Worm (Caenorhabditis elegans) whole organism, late embryonic: Measurements from ENCODE around the gene F18F11.4.

ENCODE experiments used
- F13H6.1 ChIP-seq: sonication (generic microtip); optimal IDR thresholded peaks from 2 replicates; lab custom pipeline; 2016; ENCODE audit warnings: missing genetic modification characterization, missing compliant biosample characterization
- ama-1 ChIP-seq: fragments of 150-350 bp; optimal IDR thresholded peaks from 2 replicates; lab custom pipeline; 2014
- hlh-15 ChIP-seq: sonication (generic microtip); optimal IDR thresholded peaks from 2 replicates; lab custom pipeline; 2016; ENCODE audit warnings: missing genetic modification characterization, missing compliant biosample characterization
- lim-6 ChIP-seq: sonication (generic microtip); optimal IDR thresholded peaks from 2 replicates; lab custom pipeline; 2016; ENCODE audit warnings: missing genetic modification characterization, missing compliant biosample characterization
- pha-4 ChIP-seq: fragments of 150-350 bp; optimal IDR thresholded peaks from 2 replicates; lab custom pipeline; 2018; ENCODE audit warnings: missing biosample characterization, missing genetic modification reagents, missing genetic modification characterization

- TF ChIP-seq F13H6.1 (no peak), lim-6 (tag; lab: Kevin White, UChicago) (no peak), hlh-15 (tag; lab: Kevin White, UChicago) (no peak), pha-4 (no peak), ama-1 (lab: Kevin White, UChicago) (no peak)
Measured at ce11 chrIV:324759-325158, 5.9 kb upstream of the F18F11.4 start, which contains the start of gene drl-1.
